Worm (Caenorhabditis elegans) whole organism, early embryonic: ENCODE results near the gene R09A8.5.

ENCODE experiments used
- B0310.2 ChIP-seq: sonication (generic microtip); optimal IDR thresholded peaks from 2 replicates; lab custom pipeline; 2016; ENCODE audit warnings: mild to moderate bottlenecking, missing genetic modification characterization, missing compliant biosample characterization
- F13C5.2 ChIP-seq: sonication (generic microtip); optimal IDR thresholded peaks from 2 replicates; lab custom pipeline; 2017; ENCODE audit warnings: mild to moderate bottlenecking, missing genetic modification characterization, inconsistent platforms, missing compliant biosample characterization
- aly-1 ChIP-seq: sonication (generic microtip); optimal IDR thresholded peaks from 2 replicates; lab custom pipeline; 2016; ENCODE audit warnings: missing genetic modification characterization, missing compliant biosample characterization
- ama-1 ChIP-seq: fragments of 150-350 bp; optimal IDR thresholded peaks from 2 replicates; lab custom pipeline; 2014
- ceh-13 ChIP-seq: fragments of 200-800 bp; sonication (Bioruptor generic); optimal IDR thresholded peaks from 2 replicates; lab custom pipeline; 2018; ENCODE audit warnings: mild to moderate bottlenecking, missing genetic modification characterization, missing compliant biosample characterization
- ceh-36 ChIP-seq: sonication (generic microtip); optimal IDR thresholded peaks from 2 replicates; lab custom pipeline; 2016; ENCODE audit warnings: missing genetic modification characterization, inconsistent platforms, missing compliant biosample characterization
- ets-7 ChIP-seq: sonication (generic microtip); optimal IDR thresholded peaks from 2 replicates; lab custom pipeline; 2016; ENCODE audit warnings: missing genotype, missing genetic modification characterization, missing compliant biosample characterization
- flt-1 ChIP-seq: fragments of 200-800 bp; sonication (Bioruptor generic); IDR thresholded peaks from 2 replicates; pipeline ENCODE4 v1.3.6; 2022; ENCODE audit warnings: missing genetic modification characterization, missing compliant biosample characterization
- hmg-4 ChIP-seq: fragments of 200-800 bp; sonication (Bioruptor generic); optimal IDR thresholded peaks from 2 replicates; lab custom pipeline; 2018; ENCODE audit warnings: mild to moderate bottlenecking, missing genetic modification characterization, missing compliant biosample characterization
- hnd-1 ChIP-seq: sonication (generic microtip); optimal IDR thresholded peaks from 2 replicates; lab custom pipeline; 2016; ENCODE audit warnings: missing genetic modification characterization, missing compliant biosample characterization
- scrt-1 ChIP-seq: fragments of 200-800 bp; sonication (Bioruptor generic); IDR thresholded peaks from 2 replicates; pipeline ENCODE4 v1.3.6; 2022; ENCODE audit warnings: missing genetic modification characterization, missing compliant biosample characterization
- sea-1 ChIP-seq: fragments of 200-800 bp; sonication (Bioruptor generic); conservative IDR thresholded peaks from 2 replicates; pipeline ENCODE4 v1.3.6; 2022; ENCODE audit warnings: missing genetic modification characterization, missing compliant biosample characterization
- tbx-11 ChIP-seq: fragments of 200-800 bp; sonication (Bioruptor generic); IDR thresholded peaks from 2 replicates; pipeline ENCODE4 v1.3.6; 2022; ENCODE audit warnings: missing genetic modification characterization, missing compliant biosample characterization

DNA sequence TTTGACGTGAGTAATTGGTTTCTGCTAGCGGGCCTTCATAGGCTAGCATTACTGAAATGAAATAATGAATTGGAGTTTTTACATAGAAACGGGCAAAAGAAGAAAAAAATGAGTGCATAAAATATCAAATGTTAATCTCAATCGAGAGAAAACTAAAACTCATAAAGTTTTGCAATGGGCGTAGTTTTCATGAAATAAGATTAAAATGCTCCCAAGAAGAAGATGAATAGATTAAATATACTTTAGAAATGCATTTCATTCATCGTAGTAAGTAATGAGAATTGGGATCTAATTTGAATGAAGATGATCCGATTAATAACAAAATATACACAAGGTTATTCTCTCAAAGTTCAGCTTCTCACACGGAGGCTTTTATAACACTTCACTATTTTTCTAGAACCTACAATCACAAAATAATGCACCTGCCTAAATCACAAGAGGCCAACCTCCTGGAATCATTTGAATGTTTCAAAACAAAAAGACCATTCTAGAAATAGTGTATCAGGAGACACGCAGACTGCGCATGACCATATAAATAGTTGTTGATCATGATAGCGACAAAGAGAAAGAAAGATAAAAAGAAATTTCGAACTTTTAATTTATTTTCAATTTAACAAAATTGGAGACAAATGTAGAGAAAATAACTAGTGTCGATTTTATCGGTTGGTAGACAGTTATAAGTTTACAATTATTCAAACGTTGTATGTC is 27.6 kb upstream of the R09A8.5 start, which contains the start of gene nhr-17:
- TF ChIP-seq ceh-36 (tag; lab: Kevin White, UChicago) = no peak
- no peak for TF ChIP-seq flt-1 (GFP tag; lab: Robert Waterston, UW)
- no peak for TF ChIP-seq scrt-1 (GFP tag; lab: Robert Waterston, UW)
- no peak for TF ChIP-seq ama-1 (lab: Kevin White, UChicago)
- no peak for TF ChIP-seq ceh-13 (GFP tag; lab: Kevin White, UChicago)
- TF ChIP-seq hmg-4 (GFP tag; lab: Kevin White, UChicago) = no peak
- no peak for TF ChIP-seq B0310.2 (tag; lab: Kevin White, UChicago)
- no peak for TF ChIP-seq tbx-11
- no peak for TF ChIP-seq aly-1
- TF ChIP-seq sea-1 = no peak
- no peak for TF ChIP-seq F13C5.2
- no peak for TF ChIP-seq ets-7 (tag; lab: Kevin White, UChicago)
- TF ChIP-seq hnd-1 (tag; lab: Kevin White, UChicago) = no peak
